Worm (Caenorhabditis elegans) whole organism, early embryonic: ENCODE data around the gene Y57G11C.52.

Experiments
- flt-1 ChIP-seq: fragments of 200-800 bp; sonication (Bioruptor generic); IDR thresholded peaks from 2 replicates; pipeline ENCODE4 v1.3.6; 2022; ENCODE audit warnings: missing genetic modification characterization, missing compliant biosample characterization
- hmg-4 ChIP-seq: fragments of 200-800 bp; sonication (Bioruptor generic); optimal IDR thresholded peaks from 2 replicates; lab custom pipeline; 2018; ENCODE audit warnings: mild to moderate bottlenecking, missing genetic modification characterization, missing compliant biosample characterization

DNA sequence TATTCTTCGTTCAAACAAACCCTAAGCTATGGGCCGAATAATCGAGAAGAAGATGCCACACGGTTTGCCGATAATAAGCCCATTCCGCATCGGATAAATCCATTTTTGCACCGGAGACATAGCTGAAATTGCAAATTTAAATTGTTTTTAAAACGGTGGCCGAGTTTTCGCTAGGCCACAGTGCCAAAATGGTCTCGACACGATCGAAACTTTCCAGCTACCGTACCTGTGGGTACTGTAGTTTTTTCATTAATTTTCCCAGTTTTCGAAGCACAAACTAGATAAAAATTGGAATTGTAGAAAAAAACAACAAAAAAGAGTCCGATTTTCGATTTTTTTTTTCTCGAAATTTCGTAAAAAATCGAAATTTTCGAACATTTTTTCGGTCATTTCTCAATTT, 25.6 kb upstream of the Y57G11C.52 start:
- TF ChIP-seq hmg-4 (no peak), flt-1 (GFP tag; lab: Robert Waterston, UW) (no peak)
